Worm (Caenorhabditis elegans) whole organism, L4 larva: ENCODE measurements around the gene nlp-64.

Source experiments
- F10B5.3 ChIP-seq: sonication (generic microtip); optimal IDR thresholded peaks from 2 replicates; lab custom pipeline; 2016; ENCODE audit warnings: mild to moderate bottlenecking, missing genetic modification characterization, missing compliant biosample characterization
- F44E2.7 ChIP-seq: fragments of 200-800 bp; sonication (Bioruptor generic); IDR thresholded peaks from 2 replicates; pipeline ENCODE4 v2.1.2; 2022; ENCODE audit warnings: missing genetic modification characterization, missing compliant biosample characterization
- R02D3.7 ChIP-seq: fragments of 150-350 bp; sonication (generic microtip); optimal IDR thresholded peaks from 3 replicates; lab custom pipeline; 2014; ENCODE audit warnings: missing biosample characterization, missing genetic modification characterization
- Y48G9A.11 ChIP-seq: fragments of 200-800 bp; sonication (Bioruptor generic); IDR thresholded peaks from 2 replicates; pipeline ENCODE4 v1.3.6; 2022; ENCODE audit warnings: missing genetic modification reagents, missing genetic modification characterization, missing compliant biosample characterization
- Y75B8A.6 ChIP-seq: fragments of 200-800 bp; sonication (Bioruptor generic); IDR thresholded peaks from 2 replicates; pipeline ENCODE4 v1.3.6; 2022; ENCODE audit warnings: missing genetic modification reagents, missing genetic modification characterization, missing compliant biosample characterization
- ama-1 ChIP-seq: fragments of 150-350 bp; optimal IDR thresholded peaks from 2 replicates; lab custom pipeline; 2014; ENCODE audit warnings: inconsistent platforms, mixed read lengths
- arid-1 ChIP-seq: fragments of 200-800 bp; sonication (Bioruptor generic); conservative IDR thresholded peaks from 2 replicates; pipeline ENCODE4 v1.3.6; 2022; ENCODE audit warnings: missing genetic modification reagents, missing genetic modification characterization, missing compliant biosample characterization
- attf-4 ChIP-seq: sonication (generic microtip); optimal IDR thresholded peaks from 3 replicates; lab custom pipeline; 2017; ENCODE audit warnings: missing biosample characterization, missing genetic modification characterization
- ceh-20 ChIP-seq: fragments of 200-800 bp; sonication (Bioruptor generic); IDR thresholded peaks from 2 replicates; pipeline ENCODE4 v1.3.6; 2022; ENCODE audit warnings: missing genetic modification reagents, missing genetic modification characterization, missing compliant biosample characterization
- ceh-28 ChIP-seq: fragments of 150-350 bp; optimal IDR thresholded peaks from 2 replicates; lab custom pipeline; 2014; ENCODE audit warnings: missing biosample characterization, missing genetic modification reagents, missing genetic modification characterization
- ceh-44 ChIP-seq: fragments of 200-800 bp; sonication (Bioruptor generic); IDR thresholded peaks from 2 replicates; pipeline ENCODE4 v1.3.6; 2022; ENCODE audit warnings: missing genetic modification reagents, missing genetic modification characterization, missing compliant biosample characterization
- ces-1 ChIP-seq: fragments of 150-350 bp; sonication (generic microtip); optimal IDR thresholded peaks from 4 replicates; lab custom pipeline; 2014; ENCODE audit warnings: missing biosample characterization, missing genetic modification reagents, missing genetic modification characterization
- ctbp-1 ChIP-seq: fragments of 200-800 bp; sonication (Bioruptor generic); IDR thresholded peaks from 2 replicates; pipeline ENCODE4 v1.3.6; 2022; ENCODE audit warnings: missing genetic modification reagents, missing genetic modification characterization, missing compliant biosample characterization
- daf-12 ChIP-seq: fragments of 150-350 bp; optimal IDR thresholded peaks from 2 replicates; lab custom pipeline; 2014; ENCODE audit warnings: missing biosample characterization, missing genetic modification reagents, missing genetic modification characterization
- daf-16 ChIP-seq, 3 experiments: sonication (generic microtip); optimal IDR thresholded peaks; 2 replicates each; lab custom pipeline; 2016 to 2017; ENCODE audit warnings: missing genetic modification characterization in 3 of 3, missing genetic modification reagents in 3 of 3, mild to moderate bottlenecking in 2 of 3, missing compliant biosample characterization in 2 of 3, missing biosample characterization in 1 of 3, moderate library complexity in 1 of 3
- daf-19 ChIP-seq: fragments of 200-800 bp; sonication (Bioruptor generic); conservative IDR thresholded peaks from 2 replicates; pipeline ENCODE4 v1.3.6; 2022; ENCODE audit warnings: missing genetic modification characterization, missing compliant biosample characterization
- daf-8 ChIP-seq: fragments of 200-800 bp; sonication (Bioruptor generic); IDR thresholded peaks from 2 replicates; pipeline ENCODE4 v1.3.6; 2022; ENCODE audit warnings: missing genetic modification characterization, missing compliant biosample characterization
- dmd-6 ChIP-seq: fragments of 200-800 bp; sonication (Bioruptor generic); IDR thresholded peaks from 2 replicates; pipeline ENCODE4 v1.3.6; 2022; ENCODE audit warnings: missing genetic modification reagents, missing genetic modification characterization, missing compliant biosample characterization
- duxl-1 ChIP-seq: sonication (generic microtip); optimal IDR thresholded peaks from 2 replicates; lab custom pipeline; 2016; ENCODE audit warnings: mild to moderate bottlenecking, missing genetic modification characterization, moderate library complexity, missing compliant biosample characterization; ENCODE audit not compliant: poor library complexity
- egl-27 ChIP-seq: sonication (generic microtip); optimal IDR thresholded peaks from 3 replicates; lab custom pipeline; 2017; ENCODE audit warnings: missing biosample characterization, missing genetic modification reagents, missing genetic modification characterization
- egl-43 ChIP-seq: fragments of 200-800 bp; sonication (Bioruptor generic); IDR thresholded peaks from 2 replicates; pipeline ENCODE4 v1.3.6; 2022; ENCODE audit warnings: missing genetic modification reagents, missing genetic modification characterization, missing compliant biosample characterization
- fkh-10 ChIP-seq: fragments of 150-350 bp; optimal IDR thresholded peaks from 2 replicates; lab custom pipeline; 2014; ENCODE audit warnings: missing biosample characterization, missing genetic modification reagents, missing genetic modification characterization
- fos-1 ChIP-seq: fragments of 150-350 bp; optimal IDR thresholded peaks from 2 replicates; lab custom pipeline; 2014; ENCODE audit warnings: missing biosample characterization, missing genetic modification characterization
- hlh-30 ChIP-seq: sonication (generic microtip); optimal IDR thresholded peaks from 2 replicates; lab custom pipeline; 2017; ENCODE audit warnings: antibody characterized with exemption, mild to moderate bottlenecking, missing genetic modification characterization, missing compliant biosample characterization; ENCODE audit not compliant: insufficient read depth
- jun-1 ChIP-seq: fragments of 150-350 bp; optimal IDR thresholded peaks from 2 replicates; lab custom pipeline; 2014; ENCODE audit warnings: missing biosample characterization, missing genetic modification reagents, missing genetic modification characterization
- lin-1 ChIP-seq: fragments of 200-800 bp; sonication (Bioruptor generic); IDR thresholded peaks from 2 replicates; pipeline ENCODE4 v1.3.6; 2022; ENCODE audit warnings: missing genetic modification reagents, missing genetic modification characterization, missing compliant biosample characterization
- lin-13 ChIP-seq: fragments of 150-350 bp; optimal IDR thresholded peaks from 2 replicates; lab custom pipeline; 2014; ENCODE audit warnings: missing biosample characterization, missing genetic modification reagents, missing genetic modification characterization
- lin-15B ChIP-seq: fragments of 150-350 bp; sonication (generic microtip); optimal IDR thresholded peaks from 3 replicates; lab custom pipeline; 2014; ENCODE audit warnings: missing biosample characterization, missing genetic modification characterization
- lin-29 ChIP-seq: fragments of 200-800 bp; sonication (Bioruptor generic); IDR thresholded peaks from 2 replicates; pipeline ENCODE4 v1.3.6; 2022; ENCODE audit warnings: missing genetic modification reagents, missing genetic modification characterization, missing compliant biosample characterization
- lin-38 ChIP-seq: fragments of 200-800 bp; sonication (Bioruptor generic); IDR thresholded peaks from 2 replicates; pipeline ENCODE4 v1.3.6; 2022; ENCODE audit warnings: missing genetic modification reagents, missing genetic modification characterization, missing compliant biosample characterization
- lin-39 ChIP-seq: fragments of 150-350 bp; optimal IDR thresholded peaks from 2 replicates; lab custom pipeline; 2014; ENCODE audit warnings: missing biosample characterization, missing genetic modification reagents, missing genetic modification characterization
- lir-3 ChIP-seq: sonication (generic microtip); optimal IDR thresholded peaks from 2 replicates; lab custom pipeline; 2016; ENCODE audit warnings: mild to moderate bottlenecking, missing genetic modification characterization, missing compliant biosample characterization
- lsy-2 ChIP-seq, 2 experiments: fragments of 150-350 bp in 1 of 2; sonication (generic microtip) in 1 of 2; optimal IDR thresholded peaks; 2 replicates each; lab custom pipeline; 2014 to 2017; ENCODE audit warnings: missing biosample characterization in 2 of 2, missing genetic modification characterization in 2 of 2
- madf-5 ChIP-seq, 2 experiments: fragments of 200-800 bp; sonication (Bioruptor generic); IDR thresholded peaks; 2 replicates each; pipeline ENCODE4 v1.3.6; 2022; ENCODE audit warnings: missing compliant biosample characterization in 2 of 2, missing genetic modification characterization in 2 of 2
- mes-2 ChIP-seq: sonication (generic microtip); optimal IDR thresholded peaks from 2 replicates; lab custom pipeline; 2016; ENCODE audit warnings: missing genotype, mild to moderate bottlenecking, missing genetic modification characterization, missing compliant biosample characterization; ENCODE audit not compliant: poor library complexity, severe bottlenecking
- mxl-2 ChIP-seq: fragments of 200-800 bp; sonication (Bioruptor generic); conservative IDR thresholded peaks from 2 replicates; pipeline ENCODE4 v1.3.6; 2022; ENCODE audit warnings: missing genetic modification reagents, missing genetic modification characterization, missing compliant biosample characterization
- mxl-3 ChIP-seq: fragments of 200-800 bp; sonication (Bioruptor generic); optimal IDR thresholded peaks from 2 replicates; lab custom pipeline; 2018; ENCODE audit warnings: mild to moderate bottlenecking, missing genetic modification characterization, missing compliant biosample characterization
- nhr-102 ChIP-seq: sonication (generic microtip); optimal IDR thresholded peaks from 2 replicates; lab custom pipeline; 2016; ENCODE audit warnings: mild to moderate bottlenecking, missing genetic modification characterization, moderate library complexity, missing compliant biosample characterization
- nhr-111 ChIP-seq: fragments of 200-800 bp; sonication (Bioruptor generic); optimal IDR thresholded peaks from 2 replicates; lab custom pipeline; 2018; ENCODE audit warnings: mild to moderate bottlenecking, missing genetic modification characterization, missing compliant biosample characterization
- nhr-237 ChIP-seq: sonication (generic microtip); optimal IDR thresholded peaks from 2 replicates; lab custom pipeline; 2017; ENCODE audit warnings: missing biosample characterization, missing genetic modification characterization
- nhr-28 ChIP-seq: fragments of 150-350 bp; optimal IDR thresholded peaks from 2 replicates; lab custom pipeline; 2014; ENCODE audit warnings: missing biosample characterization, missing genetic modification characterization
- nhr-42 ChIP-seq: fragments of 200-800 bp; sonication (Bioruptor generic); IDR thresholded peaks from 2 replicates; pipeline ENCODE4 v1.3.6; 2022; ENCODE audit warnings: missing genetic modification characterization, missing compliant biosample characterization
- nhr-76 ChIP-seq: fragments of 150-350 bp; optimal IDR thresholded peaks from 2 replicates; lab custom pipeline; 2014; ENCODE audit warnings: missing biosample characterization, missing genetic modification characterization
- nhr-77 ChIP-seq: fragments of 150-350 bp; optimal IDR thresholded peaks from 2 replicates; lab custom pipeline; 2014; ENCODE audit warnings: missing biosample characterization, missing genetic modification characterization
- pha-4 ChIP-seq, 2 experiments: fragments of 150-350 bp in 1 of 2; fragments of 200-800 bp in 1 of 2; sonication (Bioruptor generic) in 1 of 2; IDR thresholded peaks in 1 of 2; optimal IDR thresholded peaks in 1 of 2; 2 replicates each; pipeline versions ENCODE4 v1.3.6 to Lab custom; 2014 to 2022; ENCODE audit warnings: missing genetic modification characterization in 2 of 2, missing genetic modification reagents in 2 of 2, missing biosample characterization in 1 of 2, missing compliant biosample characterization in 1 of 2
- pqm-1 ChIP-seq: sonication (generic microtip); optimal IDR thresholded peaks from 2 replicates; lab custom pipeline; 2017; ENCODE audit warnings: missing biosample characterization, missing genetic modification characterization
- unc-62 ChIP-seq, 3 experiments: fragments of 150-350 bp in 1 of 3; sonication (generic microtip); optimal IDR thresholded peaks in 2 of 3; peaks in 1 of 3; 1 replicate in 1 of 3; 2 replicates in 2 of 3; lab custom pipeline; 2014 to 2017; ENCODE audit warnings: missing biosample characterization in 3 of 3, missing genetic modification characterization in 3 of 3, missing genetic modification reagents in 3 of 3, missing genotype in 1 of 3
- zfp-2 ChIP-seq: sonication (generic microtip); optimal IDR thresholded peaks from 2 replicates; lab custom pipeline; 2016; ENCODE audit warnings: mild to moderate bottlenecking, missing genetic modification characterization, missing compliant biosample characterization
- ztf-7 ChIP-seq: fragments of 150-350 bp; optimal IDR thresholded peaks from 2 replicates; lab custom pipeline; 2014; ENCODE audit warnings: missing biosample characterization, missing genetic modification characterization

Gene nlp-64

DNA sequence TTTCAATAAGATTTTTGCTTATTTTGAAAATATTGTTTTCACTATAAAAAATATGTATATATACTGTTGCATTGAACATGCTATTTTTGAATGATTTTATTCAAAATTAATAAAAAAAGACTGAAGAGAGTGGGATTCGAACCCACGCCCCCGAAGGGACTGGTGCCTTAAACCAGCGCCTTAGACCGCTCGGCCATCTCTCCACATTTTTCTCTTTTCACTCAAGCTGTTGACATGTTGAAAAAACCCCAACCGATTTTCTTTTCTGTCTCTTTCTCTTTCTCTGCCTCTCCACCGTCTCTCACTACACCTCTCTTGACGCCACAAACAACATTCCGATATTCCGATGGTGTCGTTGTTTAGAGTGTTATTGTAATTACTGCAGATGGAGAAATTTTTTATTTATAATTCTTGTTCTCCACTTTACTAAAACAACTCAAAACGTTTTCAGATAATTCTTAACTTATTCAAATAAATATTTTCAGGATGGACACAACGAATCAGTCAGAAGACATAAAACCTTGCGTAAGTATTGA lies 42.1 kb upstream of the nlp-64 start, which contains the start of gene sor-3 (continued):
- TF ChIP-seq arid-1 (GFP tag; lab: Robert Waterston, UW) (peak; percentile 91), duxl-1 (tag; lab: Kevin White, UChicago) (peak; percentile 85), mxl-2 (GFP tag; lab: Robert Waterston, UW) (peak; percentile 76), nhr-111 (peak; percentile 74), egl-43 (GFP tag; lab: Robert Waterston, UW) (peak; percentile 94), fos-1 (tag; lab: Kevin White, UChicago) (no peak), ces-1 (GFP tag; lab: Kevin White, UChicago) (peak; percentile 43), daf-8 (GFP tag; lab: Robert Waterston, UW) (no peak), daf-19 (GFP tag; lab: Robert Waterston, UW) (no peak), ctbp-1 (GFP tag; lab: Robert Waterston, UW) (peak; percentile 83), nhr-76 (no peak), ztf-7 (peak; percentile 71), egl-27 (no peak), unc-62 (GFP tag; optimal IDR thresholded peaks at IDR 0.05 in 1 of 2; lab: Kevin White, UChicago) (no peak), unc-62 (tag; optimal IDR thresholded peaks at IDR 0.05; lab: Kevin White, UChicago) (no peak), nhr-77 (tag; lab: Kevin White, UChicago) (peak; percentile 82), fkh-10 (GFP tag; lab: Kevin White, UChicago) (peak; percentile 82), R02D3.7 (tag; lab: Kevin White, UChicago) (no peak), nhr-28 (tag; lab: Kevin White, UChicago) (peak; percentile 85), zfp-2 (tag; lab: Kevin White, UChicago) (peak; percentile 58), hlh-30 (peak; percentile 65), lir-3 (tag; lab: Kevin White, UChicago) (peak; percentile 86), F44E2.7 (GFP tag; lab: Robert Waterston, UW) (no peak), daf-16 (GFP tag; optimal IDR thresholded peaks at IDR 0.05; lab: Kevin White, UChicago) (peak; percentile 67 to 94), daf-16 (tag; optimal IDR thresholded peaks at IDR 0.05; lab: Kevin White, UChicago) (peak; percentile 43), ceh-20 (GFP tag; lab: Robert Waterston, UW) (peak; percentile 74), ama-1 (lab: Kevin White, UChicago) (no peak), lin-38 (GFP tag; lab: Robert Waterston, UW) (peak; percentile 81; the same call in 1 of the 2 replicates), Y48G9A.11 (GFP tag; lab: Robert Waterston, UW) (peak; percentile 58), jun-1 (tag; lab: Kevin White, UChicago) (peak; percentile 42), attf-4 (tag; lab: Kevin White, UChicago) (no peak), lin-29 (GFP tag; lab: Robert Waterston, UW) (peak; percentile 62), dmd-6 (GFP tag; lab: Robert Waterston, UW) (peak; percentile 77), nhr-102 (tag; lab: Kevin White, UChicago) (no peak), lsy-2 (tag; optimal IDR thresholded peaks at IDR 0.05; lab: Kevin White, UChicago) (peak; percentile 43 to 87), F10B5.3 (peak; percentile 70), madf-5 (GFP tag; IDR thresholded peaks at IDR 0.05; lab: Robert Waterston, UW) (peak; percentile 91 to 97; a peak in 3 of 4 replicates), pqm-1 (no peak), ceh-44 (GFP tag; lab: Robert Waterston, UW) (peak; percentile 80), ceh-28 (no peak), mxl-3 (GFP tag; lab: Kevin White, UChicago) (peak; percentile 44), lin-13 (GFP tag; lab: Kevin White, UChicago) (peak; percentile 76), pha-4 (GFP tag; IDR thresholded peaks at IDR 0.05; lab: Robert Waterston, UW) (peak; percentile 95), pha-4 (tag; optimal IDR thresholded peaks at IDR 0.05; lab: Kevin White, UChicago) (no peak), daf-12 (tag; lab: Kevin White, UChicago) (no peak), lin-15B (tag; lab: Kevin White, UChicago) (no peak), lin-39 (tag; lab: Kevin White, UChicago) (no peak), nhr-42 (GFP tag; lab: Robert Waterston, UW) (peak; percentile 90), lin-1 (peak; percentile 90), Y75B8A.6 (GFP tag; lab: Robert Waterston, UW) (peak; percentile 70), nhr-237 (tag; lab: Kevin White, UChicago) (no peak), mes-2 (tag; lab: Kevin White, UChicago) (peak; percentile 77)
